Fruit fly (Drosophila melanogaster) Kc167 (cell line): ENCODE data around the gene Raf.

Experiments
- h ChIP-seq: fragments of >200 bp; optimal IDR thresholded peaks from 3 replicates; lab custom pipeline; 2018; ENCODE audit warnings: missing external identifiers
- ttk ChIP-seq: sonication (Bioruptor generic); optimal IDR thresholded peaks from 2 replicates; lab custom pipeline; 2017; ENCODE audit warnings: missing external identifiers

DNA sequence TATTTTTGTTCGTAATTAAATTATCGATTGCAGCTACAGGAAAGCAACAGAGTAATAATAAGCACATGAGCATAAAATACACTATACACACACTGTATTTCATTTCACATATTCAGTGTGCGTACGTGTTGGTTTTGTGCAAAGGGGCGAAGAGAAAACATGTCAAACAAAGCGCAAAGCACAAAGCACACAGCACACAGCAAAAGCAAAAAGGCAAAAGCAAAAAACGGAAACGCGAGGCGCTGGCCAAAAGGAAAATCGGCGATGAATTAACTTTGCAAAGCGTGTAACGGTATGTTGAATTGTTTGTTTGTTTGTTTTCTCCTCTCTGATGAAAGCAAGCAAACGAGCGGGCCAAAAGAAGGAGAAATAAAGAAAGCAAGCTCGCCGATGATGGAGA lies 6.9 kb upstream of the Raf start:
- TF ChIP-seq ttk (lab: Kevin White, UChicago) (no peak), h (lab: Kevin White, UChicago) (no peak)
